Fruit fly (Drosophila melanogaster): ENCODE results near the gene CG31550.

Gene CG31550

DNA sequence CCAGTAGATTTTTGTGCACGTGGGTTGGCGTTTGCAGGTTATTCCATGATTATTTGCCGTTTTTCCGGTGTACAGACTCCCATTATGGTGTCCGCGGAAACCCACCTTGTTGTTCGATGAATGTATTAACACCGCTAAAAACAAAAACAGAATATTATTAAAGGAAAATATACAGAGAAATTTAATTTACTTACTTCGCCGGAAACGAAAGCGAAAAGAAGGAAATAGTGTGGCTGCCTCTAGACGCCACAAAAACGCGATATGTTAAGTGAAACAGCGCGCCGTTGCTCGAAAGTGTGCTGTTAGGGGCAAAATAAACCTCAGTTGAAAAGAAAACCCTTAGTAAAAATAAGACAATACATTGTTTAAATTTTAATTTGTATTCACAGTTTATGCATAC, 18.5 kb upstream of the CG31550 start, which contains the start of gene RpL35A (continued):
- no peak for TF ChIP-seq Trl (optimal IDR thresholded peaks at IDR 0.05)
- peak; percentile 70 for TF ChIP-seq Trl (GFP tag; optimal IDR thresholded peaks at IDR 0.05)
- no peak for TF ChIP-seq tup (GFP tag; optimal IDR thresholded peaks at IDR 0.05)
- no peak for TF ChIP-seq CG12155 (GFP tag; optimal IDR thresholded peaks at IDR 0.05)
- peak; percentile 87 for TF ChIP-seq CG1233 (GFP tag; optimal IDR thresholded peaks at IDR 0.05)
- TF ChIP-seq CG14860 (GFP tag; IDR thresholded peaks at IDR 0.05; ENCODE audit: partially characterized antibody) = no peak
- TF ChIP-seq CG15514 (GFP tag; optimal IDR thresholded peaks at IDR 0.05) = peak; percentile 85
- peak; percentile 69 for TF ChIP-seq sob (GFP tag; IDR thresholded peaks at IDR 0.05)
- TF ChIP-seq Abd-B (GFP tag; optimal IDR thresholded peaks at IDR 0.05) = no peak
- peak; percentile 5 for TF ChIP-seq Sin3A (optimal IDR thresholded peaks at IDR 0.05)
- TF ChIP-seq CG43689 (GFP tag; IDR thresholded peaks at IDR 0.05) = no peak
- peak; percentile 21 for TF ChIP-seq CG4617 (GFP tag; optimal IDR thresholded peaks at IDR 0.05; ENCODE audit: borderline replicate concordance)
- peak; percentile 27 for TF ChIP-seq CG1647 (GFP tag; optimal IDR thresholded peaks at IDR 0.05)
- TF ChIP-seq nau (GFP tag; optimal IDR thresholded peaks at IDR 0.05) = no peak
- TF ChIP-seq CG18764 (GFP tag; optimal IDR thresholded peaks at IDR 0.05) = peak; percentile 48
- no peak for TF ChIP-seq ERR (GFP tag; optimal IDR thresholded peaks at IDR 0.05)
- peak; percentile 9 for TF ChIP-seq CG3838 (GFP tag; optimal IDR thresholded peaks at IDR 0.05)
- TF ChIP-seq Nf-YC (tag; optimal IDR thresholded peaks at IDR 0.05) = peak; percentile 68
- peak; percentile 43 for TF ChIP-seq CG7928 (GFP tag; optimal IDR thresholded peaks at IDR 0.05)
- TF ChIP-seq wdn (GFP tag; IDR thresholded peaks at IDR 0.05) = peak; percentile 36; the same call in 1 of the 2 replicates
- peak; percentile 67 for TF ChIP-seq ems (GFP tag; optimal IDR thresholded peaks at IDR 0.05)
- TF ChIP-seq cato (GFP tag; optimal IDR thresholded peaks at IDR 0.05; ENCODE audit: borderline replicate concordance) = no peak
- no peak for TF ChIP-seq cas (GFP tag; IDR thresholded peaks at IDR 0.05)
- peak; percentile 74 for TF ChIP-seq CG8089 (GFP tag; optimal IDR thresholded peaks at IDR 0.05)
- TF ChIP-seq phol (tag; optimal IDR thresholded peaks at IDR 0.05) = peak; percentile 61
- TF ChIP-seq kay (GFP tag; optimal IDR thresholded peaks at IDR 0.05) = no peak
- no peak for TF ChIP-seq eve (GFP tag; optimal IDR thresholded peaks at IDR 0.05)
- no peak for TF ChIP-seq inv (GFP tag; IDR thresholded peaks at IDR 0.05; ENCODE audit: partially characterized antibody)
- peak; percentile 49; the same call in 2 of the 3 replicates for TF ChIP-seq Optix (GFP tag; IDR thresholded peaks at IDR 0.05)
- TF ChIP-seq CG2678 (tag; optimal IDR thresholded peaks at IDR 0.05) = peak; percentile 63
- TF ChIP-seq CG6272 (GFP tag; IDR thresholded peaks at IDR 0.05) = no peak
- no peak for TF ChIP-seq Jarid2 (GFP tag; optimal IDR thresholded peaks at IDR 0.05)
- TF ChIP-seq Fer3 (tag; optimal IDR thresholded peaks at IDR 0.05) = peak; percentile 80
- no peak for TF ChIP-seq CG7372 (GFP tag; IDR thresholded peaks at IDR 0.05)
- TF ChIP-seq CG17612 (GFP tag; IDR thresholded peaks at IDR 0.05) = no peak
- no peak for TF ChIP-seq Dip2 (GFP tag; IDR thresholded peaks at IDR 0.05)
- peak; percentile 57 for TF ChIP-seq CG11398 (GFP tag; optimal IDR thresholded peaks at IDR 0.05)
- TF ChIP-seq crc (GFP tag; optimal IDR thresholded peaks at IDR 0.05) = peak; percentile 54
- TF ChIP-seq ind (GFP tag; optimal IDR thresholded peaks at IDR 0.05) = no peak
- no peak for TF ChIP-seq ara (GFP tag; IDR thresholded peaks at IDR 0.05)
- peak; percentile 43 for TF ChIP-seq Oli (tag; optimal IDR thresholded peaks at IDR 0.05)
- TF ChIP-seq B-H1 (GFP tag; IDR thresholded peaks at IDR 0.05) = peak; percentile 18; the same call in 1 of the 3 replicates
- peak; percentile 55; the same call in 1 of the 2 replicates for TF ChIP-seq Nf-YA (GFP tag; IDR thresholded peaks at IDR 0.05)
- TF ChIP-seq BtbVII (GFP tag; optimal IDR thresholded peaks at IDR 0.05) = peak; percentile 87
- peak; percentile 70 for TF ChIP-seq CG31441 (GFP tag; IDR thresholded peaks at IDR 0.05)
- TF ChIP-seq jing (GFP tag; optimal IDR thresholded peaks at IDR 0.05) = no peak
- peak; percentile 51 for TF ChIP-seq Xbp1 (GFP tag; optimal IDR thresholded peaks at IDR 0.05)
- no peak for TF ChIP-seq fru (optimal IDR thresholded peaks at IDR 0.05)
- TF ChIP-seq emc (GFP tag; optimal IDR thresholded peaks at IDR 0.05) = peak; percentile 12
- peak; percentile 66; the same call in 2 of the 3 replicates for TF ChIP-seq CG17361 (GFP tag; IDR thresholded peaks at IDR 0.05)
- no peak for TF ChIP-seq tll (GFP tag; optimal IDR thresholded peaks at IDR 0.05)
- peak; percentile 16 for TF ChIP-seq CG12744 (GFP tag; optimal IDR thresholded peaks at IDR 0.05)

Measured in whole organism, embryonic.